Fruit fly (Drosophila melanogaster) whole organism, prepupa: ENCODE measurements around the gene CG32148.

ENCODE experiments used
- Blimp-1 ChIP-seq: fragments of 200-800 bp; sonication (Bioruptor generic); optimal IDR thresholded peaks from 3 replicates; lab custom pipeline; 2017; ENCODE audit warnings: missing biosample characterization, missing genetic modification characterization, mild to moderate bottlenecking, moderate library complexity, missing genetic modification reagents
- CG10631 ChIP-seq: fragments of 200-800 bp; sonication (Bioruptor generic); optimal IDR thresholded peaks from 2 replicates; lab custom pipeline; 2016; ENCODE audit warnings: missing biosample characterization, missing genetic modification characterization
- CG11294 ChIP-seq: fragments of 200-800 bp; sonication (Bioruptor generic); IDR thresholded peaks from 2 replicates; pipeline ENCODE4 v1.3.6; 2022; ENCODE audit warnings: missing biosample characterization, missing genetic modification characterization
- CG15336 ChIP-seq: fragments of 200-800 bp; sonication (Bioruptor generic); IDR thresholded peaks from 2 replicates; pipeline ENCODE4 v1.3.6; 2022; ENCODE audit warnings: missing biosample characterization, missing genetic modification characterization
- CG1621 ChIP-seq: fragments of 200-800 bp; sonication (Bioruptor generic); optimal IDR thresholded peaks from 3 replicates; lab custom pipeline; 2018; ENCODE audit warnings: missing biosample characterization, mild to moderate bottlenecking, missing genetic modification characterization
- CG16779 ChIP-seq: fragments of 200-800 bp; sonication (Bioruptor generic); optimal IDR thresholded peaks from 3 replicates; lab custom pipeline; 2017; ENCODE audit warnings: missing biosample characterization, mild to moderate bottlenecking, missing genetic modification characterization
- CG31627 ChIP-seq: fragments of 200-800 bp; sonication (Bioruptor generic); optimal IDR thresholded peaks from 3 replicates; lab custom pipeline; 2016; ENCODE audit warnings: missing biosample characterization, missing genetic modification characterization
- CG32006 ChIP-seq: fragments of 200-800 bp; sonication (Bioruptor generic); optimal IDR thresholded peaks from 3 replicates; lab custom pipeline; 2017; ENCODE audit warnings: missing biosample characterization, mild to moderate bottlenecking, missing genetic modification characterization
- CG34406 ChIP-seq: fragments of 200-800 bp; sonication (Bioruptor generic); optimal IDR thresholded peaks from 3 replicates; lab custom pipeline; 2016; ENCODE audit warnings: missing biosample characterization, missing genetic modification characterization
- CG6163 ChIP-seq: fragments of 200-800 bp; sonication (Bioruptor generic); IDR thresholded peaks from 3 replicates; pipeline ENCODE4 v1.3.6; 2022; ENCODE audit warnings: missing biosample characterization, missing genetic modification characterization
- CG6276 ChIP-seq: fragments of 200-800 bp; sonication (Bioruptor generic); optimal IDR thresholded peaks from 2 replicates; lab custom pipeline; 2017; ENCODE audit warnings: missing biosample characterization, mild to moderate bottlenecking, missing genetic modification characterization
- CG6808 ChIP-seq: fragments of 200-800 bp; sonication (Bioruptor generic); optimal IDR thresholded peaks from 3 replicates; lab custom pipeline; 2017; ENCODE audit warnings: missing biosample characterization, missing genetic modification characterization, mild to moderate bottlenecking, moderate library complexity, missing genetic modification reagents
- CG6854 ChIP-seq: fragments of 200-800 bp; sonication (Bioruptor generic); optimal IDR thresholded peaks from 2 replicates; lab custom pipeline; 2017; ENCODE audit warnings: missing biosample characterization, mild to moderate bottlenecking, missing genetic modification characterization
- CG7368 ChIP-seq: fragments of 200-800 bp; sonication (Bioruptor generic); optimal IDR thresholded peaks from 3 replicates; lab custom pipeline; 2016; ENCODE audit warnings: missing biosample characterization, missing genetic modification characterization
- CG8119 ChIP-seq: fragments of 200-800 bp; sonication (Bioruptor generic); IDR thresholded peaks from 3 replicates; pipeline ENCODE4 v1.3.6; 2022; ENCODE audit warnings: missing biosample characterization, missing genetic modification characterization
- CG8632 ChIP-seq: fragments of 200-800 bp; sonication (Bioruptor generic); optimal IDR thresholded peaks from 3 replicates; lab custom pipeline; 2016; ENCODE audit warnings: missing biosample characterization, missing genetic modification characterization
- Eip78C ChIP-seq: fragments of 200-800 bp; sonication (Bioruptor generic); peaks from one replicate; lab custom pipeline; 2016; ENCODE audit warnings: missing biosample characterization, missing genetic modification characterization
- Gug ChIP-seq: fragments of 200-800 bp; sonication (Bioruptor generic); IDR thresholded peaks from 2 replicates; pipeline ENCODE4 v1.3.6; 2022; ENCODE audit warnings: missing biosample characterization, missing genetic modification characterization
- Hr4 ChIP-seq: fragments of 200-800 bp; sonication (Bioruptor generic); optimal IDR thresholded peaks from 3 replicates; lab custom pipeline; 2016; ENCODE audit warnings: missing biosample characterization, missing genetic modification characterization
- Lpt ChIP-seq: fragments of 200-800 bp; sonication (Bioruptor generic); optimal IDR thresholded peaks from 3 replicates; lab custom pipeline; 2016; ENCODE audit warnings: missing biosample characterization, missing genetic modification characterization
- Met ChIP-seq: fragments of 200-800 bp; sonication (Bioruptor generic); optimal IDR thresholded peaks from 3 replicates; lab custom pipeline; 2016; ENCODE audit warnings: missing biosample characterization, missing genetic modification characterization
- OdsH ChIP-seq: fragments of 200-800 bp; sonication (Bioruptor generic); optimal IDR thresholded peaks from 3 replicates; lab custom pipeline; 2016; ENCODE audit warnings: missing biosample characterization, missing genetic modification characterization
- Smox ChIP-seq: fragments of 200-800 bp; sonication (Bioruptor generic); optimal IDR thresholded peaks from 3 replicates; lab custom pipeline; 2016; ENCODE audit warnings: missing biosample characterization, missing genetic modification characterization
- Sox102F ChIP-seq: fragments of 200-800 bp; sonication (Bioruptor generic); optimal IDR thresholded peaks from 2 replicates; lab custom pipeline; 2016; ENCODE audit warnings: missing biosample characterization, mild to moderate bottlenecking, missing genetic modification characterization
- Sox14 ChIP-seq: fragments of 200-800 bp; sonication (Bioruptor generic); optimal IDR thresholded peaks from 3 replicates; lab custom pipeline; 2016; ENCODE audit warnings: missing biosample characterization, missing genetic modification characterization
- achi ChIP-seq: fragments of 200-800 bp; sonication (Bioruptor generic); optimal IDR thresholded peaks from 3 replicates; lab custom pipeline; 2016; ENCODE audit warnings: missing biosample characterization, missing genetic modification characterization
- cyc ChIP-seq: fragments of 200-800 bp; sonication (Bioruptor generic); optimal IDR thresholded peaks from 3 replicates; lab custom pipeline; 2016; ENCODE audit warnings: missing biosample characterization, missing genetic modification characterization
- dac ChIP-seq: fragments of 200-800 bp; sonication (Bioruptor generic); optimal IDR thresholded peaks from 2 replicates; lab custom pipeline; 2017; ENCODE audit warnings: missing biosample characterization, mild to moderate bottlenecking, missing genetic modification characterization
- eg ChIP-seq: fragments of 200-800 bp; sonication (Bioruptor generic); IDR thresholded peaks from 3 replicates; pipeline ENCODE4 v1.3.6; 2022; ENCODE audit warnings: missing biosample characterization, missing genetic modification characterization
- esn ChIP-seq: fragments of 200-800 bp; sonication (Bioruptor generic); optimal IDR thresholded peaks from 2 replicates; lab custom pipeline; 2016; ENCODE audit warnings: missing biosample characterization, mild to moderate bottlenecking, missing genetic modification characterization, moderate library complexity
- fd59A ChIP-seq: fragments of 200-800 bp; sonication (Bioruptor generic); optimal IDR thresholded peaks from 2 replicates; lab custom pipeline; 2017; ENCODE audit warnings: missing biosample characterization, mild to moderate bottlenecking, missing genetic modification characterization, missing genetic modification reagents
- fd85E ChIP-seq: fragments of 200-800 bp; sonication (Bioruptor generic); optimal IDR thresholded peaks from 3 replicates; lab custom pipeline; 2016; ENCODE audit warnings: missing biosample characterization, missing genetic modification characterization
- pdm3 ChIP-seq: fragments of 200-800 bp; sonication (Bioruptor generic); optimal IDR thresholded peaks from 3 replicates; lab custom pipeline; 2016; ENCODE audit warnings: missing biosample characterization, missing genetic modification characterization
- salr ChIP-seq, 2 experiments: fragments of 200-800 bp; sonication (Bioruptor generic); optimal IDR thresholded peaks; 3 replicates each; lab custom pipeline; 2016 to 2018; ENCODE audit warnings: missing biosample characterization in 2 of 2, missing genetic modification characterization in 2 of 2, mild to moderate bottlenecking in 1 of 2
- spab ChIP-seq: fragments of 200-800 bp; sonication (Bioruptor generic); optimal IDR thresholded peaks from 2 replicates; lab custom pipeline; 2017; ENCODE audit warnings: missing biosample characterization, mild to moderate bottlenecking, missing genetic modification characterization, missing genetic modification reagents
- ss ChIP-seq, 2 experiments: fragments of 200-800 bp; sonication (Bioruptor generic); optimal IDR thresholded peaks; 2 replicates in 1 of 2; 3 replicates in 1 of 2; lab custom pipeline; 2017 to 2018; ENCODE audit warnings: mild to moderate bottlenecking in 2 of 2, missing biosample characterization in 2 of 2, missing genetic modification characterization in 2 of 2, moderate library complexity in 1 of 2

The CG32148 gene

dm6 chr3L:15007271-15007948 is 15.9 kb upstream of the CG32148 start (continued):
- TF ChIP-seq Lpt (GFP tag; lab: Kevin White, UChicago) (peak; percentile 20), salr (GFP tag; optimal IDR thresholded peaks at IDR 0.05; lab: Kevin White, UChicago) (no peak), CG31627 (peak; percentile 16), cyc (no peak), Sox102F (GFP tag; lab: Kevin White, UChicago) (peak; percentile 17), Eip78C (GFP tag; lab: Kevin White, UChicago) (peak; percentile 90), CG1621 (no peak), fd85E (GFP tag; lab: Kevin White, UChicago) (no peak), Met (GFP tag; lab: Kevin White, UChicago) (peak; percentile 42), CG11294 (GFP tag; lab: Robert Waterston, UW) (no peak), CG10631 (GFP tag; lab: Kevin White, UChicago) (peak; percentile 15), CG6276 (GFP tag; lab: Kevin White, UChicago) (no peak), esn (GFP tag; lab: Kevin White, UChicago) (peak; percentile 28), CG7368 (no peak), CG8632 (peak; percentile 7), CG32006 (GFP tag; lab: Kevin White, UChicago) (peak; percentile 58)

dm6 chr3L:15009681-15010080 is 13.6 kb upstream of the CG32148 start:
- TF ChIP-seq Sox14 (GFP tag; lab: Kevin White, UChicago): no peak
- TF ChIP-seq CG10631 (GFP tag; lab: Kevin White, UChicago): peak; percentile 30
- TF ChIP-seq CG15336: peak; percentile 68
- TF ChIP-seq eg: peak; percentile 64; the same call in 2 of the 3 replicates
- no peak for TF ChIP-seq CG8632
- peak; percentile 49; the same call in 1 of the 3 replicates for TF ChIP-seq CG6163 (GFP tag; lab: Robert Waterston, UW)
- TF ChIP-seq cyc: no peak
- TF ChIP-seq CG8119: peak; percentile 30; the same call in 1 of the 3 replicates
- peak; percentile 7 for TF ChIP-seq OdsH (GFP tag; lab: Kevin White, UChicago)
- TF ChIP-seq Hr4 (GFP tag; lab: Kevin White, UChicago): peak; percentile 22
- peak; percentile 4 for TF ChIP-seq dac (GFP tag; lab: Kevin White, UChicago)
- no peak for TF ChIP-seq spab (GFP tag; lab: Kevin White, UChicago)
- peak; percentile 62 for TF ChIP-seq Eip78C (GFP tag; lab: Kevin White, UChicago)
- TF ChIP-seq Gug (GFP tag; lab: Robert Waterston, UW): peak; percentile 43; the same call in 1 of the 2 replicates
- peak; percentile 37 for TF ChIP-seq CG32006 (GFP tag; lab: Kevin White, UChicago)
- TF ChIP-seq CG31627: no peak
- no peak for TF ChIP-seq CG11294 (GFP tag; lab: Robert Waterston, UW)
- no peak for TF ChIP-seq CG6854 (GFP tag; lab: Kevin White, UChicago)
- peak; percentile 3 for TF ChIP-seq achi

dm6 chr3L:15010601-15011000 is 12.7 kb upstream of the CG32148 start:
- TF ChIP-seq cyc (no peak), Blimp-1 (GFP tag; lab: Kevin White, UChicago) (peak; percentile 92), Eip78C (GFP tag; lab: Kevin White, UChicago) (peak; percentile 27), CG8119 (no peak)
- TF ChIP-seq, all 60 proteins: peak for 2

- TF ChIP-seq Smox (no peak), ss (GFP tag; optimal IDR thresholded peaks at IDR 0.05; lab: Kevin White, UChicago) (no peak), fd59A (no peak), Lpt (GFP tag; lab: Kevin White, UChicago) (no peak), pdm3 (GFP tag; lab: Kevin White, UChicago) (no peak), esn (GFP tag; lab: Kevin White, UChicago) (no peak), cyc (no peak), CG34406 (GFP tag; lab: Kevin White, UChicago) (no peak), CG16779 (tag; lab: Kevin White, UChicago) (no peak), CG7368 (no peak), salr (GFP tag; optimal IDR thresholded peaks at IDR 0.05; lab: Kevin White, UChicago) (no peak), CG6808 (GFP tag; lab: Kevin White, UChicago) (no peak), Met (GFP tag; lab: Kevin White, UChicago) (no peak)
- TF ChIP-seq, all 60 proteins: peak for 0
These were observed 12.2 kb upstream of the CG32148 start for dm6 chr3L:15011142-15011541.
